Worm (Caenorhabditis elegans) whole organism, L2 larva: Measurements from ENCODE around the gene Y49F6C.2.
A peak's percentile ranks its signal among the peaks of the same experiment; 100 is the strongest.

Source experiments
- C34F6.9 ChIP-seq: fragments of 150-350 bp; optimal IDR thresholded peaks from 2 replicates; lab custom pipeline; 2014; ENCODE audit warnings: missing biosample characterization, missing genetic modification characterization
- F13H6.1 ChIP-seq: sonication (generic microtip); optimal IDR thresholded peaks from 2 replicates; lab custom pipeline; 2016; ENCODE audit warnings: missing genetic modification characterization, missing compliant biosample characterization
- R02D3.7 ChIP-seq: fragments of 150-350 bp; optimal IDR thresholded peaks from 2 replicates; lab custom pipeline; 2014; ENCODE audit warnings: missing biosample characterization, missing genetic modification characterization
- Y55F3AM.14 ChIP-seq: fragments of 200-800 bp; sonication (Bioruptor generic); optimal IDR thresholded peaks from 2 replicates; lab custom pipeline; 2018; ENCODE audit warnings: mild to moderate bottlenecking, missing genetic modification characterization, missing compliant biosample characterization
- ZK546.5 ChIP-seq: sonication (generic microtip); optimal IDR thresholded peaks from 2 replicates; lab custom pipeline; 2017; ENCODE audit warnings: missing biosample characterization, missing genetic modification characterization
- alr-1 ChIP-seq: fragments of 150-350 bp; optimal IDR thresholded peaks from 2 replicates; lab custom pipeline; 2014; ENCODE audit warnings: missing biosample characterization, missing genetic modification characterization
- ama-1 ChIP-seq: fragments of 150-350 bp; optimal IDR thresholded peaks from 2 replicates; lab custom pipeline; 2018; ENCODE audit warnings: inconsistent platforms
- blmp-1 ChIP-seq: sonication (generic microtip); optimal IDR thresholded peaks from 2 replicates; lab custom pipeline; 2017; ENCODE audit warnings: missing genetic modification characterization, mild to moderate bottlenecking, missing compliant biosample characterization, antibody characterized with exemption, moderate library complexity; ENCODE audit not compliant: insufficient read depth
- ceh-16 ChIP-seq: fragments of 150-350 bp; optimal IDR thresholded peaks from 2 replicates; lab custom pipeline; 2014; ENCODE audit warnings: missing biosample characterization, missing genetic modification characterization
- ceh-82 ChIP-seq: fragments of 150-350 bp; optimal IDR thresholded peaks from 2 replicates; lab custom pipeline; 2014; ENCODE audit warnings: missing biosample characterization, missing genetic modification characterization
- crh-2 ChIP-seq: sonication (generic microtip); optimal IDR thresholded peaks from 2 replicates; lab custom pipeline; 2017; ENCODE audit warnings: missing biosample characterization, missing genetic modification characterization
- dmd-4 ChIP-seq: sonication (generic microtip); optimal IDR thresholded peaks from 2 replicates; lab custom pipeline; 2017; ENCODE audit warnings: missing biosample characterization, missing genetic modification characterization
- egl-27 ChIP-seq: sonication (generic microtip); optimal IDR thresholded peaks from 3 replicates; lab custom pipeline; 2017; ENCODE audit warnings: missing biosample characterization, missing genetic modification reagents, missing genetic modification characterization
- elt-1 ChIP-seq: fragments of 150-350 bp; optimal IDR thresholded peaks from 2 replicates; lab custom pipeline; 2014; ENCODE audit warnings: missing biosample characterization, missing genetic modification characterization
- elt-3 ChIP-seq: sonication (generic microtip); optimal IDR thresholded peaks from 2 replicates; lab custom pipeline; 2017; ENCODE audit warnings: missing biosample characterization, missing genetic modification characterization
- fos-1 ChIP-seq: fragments of 150-350 bp; optimal IDR thresholded peaks from 2 replicates; lab custom pipeline; 2014; ENCODE audit warnings: missing biosample characterization, missing genetic modification characterization
- lin-11 ChIP-seq: fragments of 150-350 bp; sonication (generic microtip); optimal IDR thresholded peaks from 2 replicates; lab custom pipeline; 2014; ENCODE audit warnings: missing biosample characterization, missing genetic modification characterization, inconsistent platforms, mixed read lengths
- lin-39 ChIP-seq: fragments of 150-350 bp; optimal IDR thresholded peaks from 2 replicates; lab custom pipeline; 2014; ENCODE audit warnings: missing biosample characterization, missing genetic modification reagents, missing genetic modification characterization
- lsy-2 ChIP-seq, 2 experiments: fragments of 150-350 bp in 1 of 2; sonication (generic microtip) in 1 of 2; optimal IDR thresholded peaks; 2 replicates each; lab custom pipeline; 2014 to 2017; ENCODE audit warnings: missing biosample characterization in 2 of 2, missing genetic modification characterization in 2 of 2
- mab-5 ChIP-seq: fragments of 150-350 bp; optimal IDR thresholded peaks from 2 replicates; lab custom pipeline; 2014; ENCODE audit warnings: missing biosample characterization, missing genetic modification characterization
- mbf-1 ChIP-seq: sonication (generic microtip); optimal IDR thresholded peaks from 2 replicates; lab custom pipeline; 2017; ENCODE audit warnings: missing biosample characterization, missing genetic modification characterization
- mdl-1 ChIP-seq, 2 experiments: fragments of 150-350 bp in 1 of 2; sonication (generic microtip) in 1 of 2; optimal IDR thresholded peaks; 2 replicates each; lab custom pipeline; 2017; ENCODE audit warnings: missing biosample characterization in 2 of 2, missing genetic modification characterization in 2 of 2
- nhr-10 ChIP-seq: sonication (generic microtip); optimal IDR thresholded peaks from 2 replicates; lab custom pipeline; 2017; ENCODE audit warnings: missing biosample characterization, missing genetic modification characterization
- nhr-11 ChIP-seq: fragments of 150-350 bp; optimal IDR thresholded peaks from 2 replicates; lab custom pipeline; 2014; ENCODE audit warnings: missing biosample characterization, missing genetic modification characterization
- nhr-12 ChIP-seq: fragments of 150-350 bp; optimal IDR thresholded peaks from 2 replicates; lab custom pipeline; 2014; ENCODE audit warnings: missing biosample characterization, missing genetic modification characterization
- nhr-129 ChIP-seq: fragments of 150-350 bp; optimal IDR thresholded peaks from 2 replicates; lab custom pipeline; 2014; ENCODE audit warnings: missing biosample characterization, missing genetic modification characterization
- nhr-23 ChIP-seq: fragments of 150-350 bp; optimal IDR thresholded peaks from 2 replicates; lab custom pipeline; 2014; ENCODE audit warnings: missing biosample characterization, missing genetic modification reagents, missing genetic modification characterization
- nhr-237 ChIP-seq: fragments of 150-350 bp; optimal IDR thresholded peaks from 2 replicates; lab custom pipeline; 2014; ENCODE audit warnings: missing biosample characterization, missing genetic modification characterization
- nhr-25 ChIP-seq: fragments of 150-350 bp; sonication (generic microtip); optimal IDR thresholded peaks from 3 replicates; lab custom pipeline; 2014; ENCODE audit warnings: missing biosample characterization, missing genetic modification characterization
- nhr-6 ChIP-seq: fragments of 150-350 bp; optimal IDR thresholded peaks from 2 replicates; lab custom pipeline; 2014; ENCODE audit warnings: missing biosample characterization, missing genetic modification characterization
- nhr-77 ChIP-seq: fragments of 150-350 bp; optimal IDR thresholded peaks from 2 replicates; lab custom pipeline; 2014; ENCODE audit warnings: missing biosample characterization, missing genetic modification characterization
- peb-1 ChIP-seq: fragments of 150-350 bp; optimal IDR thresholded peaks from 2 replicates; lab custom pipeline; 2014; ENCODE audit warnings: missing biosample characterization, missing genetic modification characterization
- skn-1 ChIP-seq: sonication (generic microtip); optimal IDR thresholded peaks from 2 replicates; lab custom pipeline; 2017; ENCODE audit warnings: missing biosample characterization, missing genetic modification characterization
- sma-3 ChIP-seq: sonication (generic microtip); optimal IDR thresholded peaks from 2 replicates; lab custom pipeline; 2016; ENCODE audit warnings: missing genetic modification reagents, missing genetic modification characterization, missing compliant biosample characterization
- sma-9 ChIP-seq, 2 experiments: fragments of 150-350 bp in 1 of 2; sonication (generic microtip) in 1 of 2; optimal IDR thresholded peaks; 2 replicates each; lab custom pipeline; 2014 to 2016; ENCODE audit warnings: missing genetic modification characterization in 2 of 2, mild to moderate bottlenecking in 1 of 2, missing biosample characterization in 1 of 2, missing compliant biosample characterization in 1 of 2, missing genetic modification reagents in 1 of 2, moderate library complexity in 1 of 2
- snpc-4 ChIP-seq: fragments of 150-350 bp; optimal IDR thresholded peaks from 2 replicates; lab custom pipeline; 2014; ENCODE audit warnings: missing biosample characterization, missing genetic modification characterization
- unc-39 ChIP-seq: fragments of 150-350 bp; optimal IDR thresholded peaks from 2 replicates; lab custom pipeline; 2014; ENCODE audit warnings: missing biosample characterization, missing genetic modification characterization
- unc-55 ChIP-seq: fragments of 150-350 bp; sonication (generic microtip); optimal IDR thresholded peaks from 3 replicates; lab custom pipeline; 2014; ENCODE audit warnings: missing biosample characterization, missing genetic modification reagents, missing genetic modification characterization
- unc-62 ChIP-seq: fragments of 150-350 bp; optimal IDR thresholded peaks from 2 replicates; lab custom pipeline; 2014; ENCODE audit warnings: missing biosample characterization, missing genetic modification reagents, missing genetic modification characterization
- zag-1 ChIP-seq: fragments of 150-350 bp; optimal IDR thresholded peaks from 2 replicates; lab custom pipeline; 2014; ENCODE audit warnings: missing biosample characterization, missing genetic modification characterization
- ztf-1 ChIP-seq: fragments of 200-800 bp; sonication (Bioruptor generic); conservative IDR thresholded peaks from 2 replicates; pipeline ENCODE4 v1.3.6; 2022; ENCODE audit warnings: missing genetic modification characterization, missing compliant biosample characterization
- ztf-11 ChIP-seq: sonication (generic microtip); optimal IDR thresholded peaks from 2 replicates; lab custom pipeline; 2017; ENCODE audit warnings: missing biosample characterization, missing genetic modification characterization
- ztf-4 ChIP-seq: fragments of 150-350 bp; optimal IDR thresholded peaks from 2 replicates; lab custom pipeline; 2014; ENCODE audit warnings: missing biosample characterization, missing genetic modification characterization

Gene Y49F6C.2

ce11 chrII:3416528-3416927 lies 38.2 kb downstream of the Y49F6C.2 start, which contains the start of gene nep-6:
TSS of gene nep-6 (plus strand) at chrII:3416828.
- TF ChIP-seq lin-11 (tag; lab: Kevin White, UChicago), result no peak
- TF ChIP-seq ZK546.5 (tag; lab: Kevin White, UChicago), result no peak
- no peak for TF ChIP-seq fos-1 (tag; lab: Kevin White, UChicago)
- no peak for TF ChIP-seq Y55F3AM.14 (GFP tag; lab: Kevin White, UChicago)
- no peak for TF ChIP-seq blmp-1 (tag; lab: Kevin White, UChicago)
- TF ChIP-seq lin-39 (tag; lab: Kevin White, UChicago), result no peak
- TF ChIP-seq nhr-77 (tag; lab: Kevin White, UChicago), result no peak
- TF ChIP-seq dmd-4, result no peak
- TF ChIP-seq nhr-6 (tag; lab: Kevin White, UChicago), result no peak

- TF ChIP-seq ZK546.5 (tag; lab: Kevin White, UChicago) (no peak), nhr-77 (tag; lab: Kevin White, UChicago) (no peak), Y55F3AM.14 (GFP tag; lab: Kevin White, UChicago) (no peak), mbf-1 (tag; lab: Kevin White, UChicago) (no peak), ceh-82 (tag; lab: Kevin White, UChicago) (no peak), lin-11 (tag; lab: Kevin White, UChicago) (no peak), sma-9 (GFP tag; optimal IDR thresholded peaks at IDR 0.05; lab: Kevin White, UChicago) (no peak), sma-9 (tag; optimal IDR thresholded peaks at IDR 0.05; lab: Kevin White, UChicago) (no peak), ztf-4 (no peak), alr-1 (no peak)
Measured at ce11 chrII:3422938-3423337, 44.6 kb downstream of the Y49F6C.2 start.

ce11 chrII:3425433-3425832 lies 47.1 kb downstream of the Y49F6C.2 start, which contains the start of gene nep-11:
TSS of gene nep-11 (minus strand) at chrII:3425533.
- TF ChIP-seq unc-55 (GFP tag; lab: Kevin White, UChicago), result no peak
- TF ChIP-seq ZK546.5 (tag; lab: Kevin White, UChicago), result no peak
- TF ChIP-seq mab-5 (tag; lab: Kevin White, UChicago), result no peak
- TF ChIP-seq nhr-12, result no peak
- no peak for TF ChIP-seq ceh-16 (tag; lab: Kevin White, UChicago)
- TF ChIP-seq ceh-82 (tag; lab: Kevin White, UChicago), result no peak
- TF ChIP-seq F13H6.1, result no peak
- TF ChIP-seq mdl-1 (tag; optimal IDR thresholded peaks at IDR 0.05; lab: Kevin White, UChicago), result no peak

- TF ChIP-seq elt-1 (tag; lab: Kevin White, UChicago) (no peak), Y55F3AM.14 (GFP tag; lab: Kevin White, UChicago) (no peak), snpc-4 (tag; lab: Kevin White, UChicago) (peak; percentile 12), sma-3 (no peak), ceh-16 (tag; lab: Kevin White, UChicago) (no peak), mab-5 (tag; lab: Kevin White, UChicago) (no peak), lin-11 (tag; lab: Kevin White, UChicago) (peak; percentile 66), mbf-1 (tag; lab: Kevin White, UChicago) (no peak), sma-9 (GFP tag; optimal IDR thresholded peaks at IDR 0.05; lab: Kevin White, UChicago) (no peak), sma-9 (tag; optimal IDR thresholded peaks at IDR 0.05; lab: Kevin White, UChicago) (no peak), alr-1 (no peak), ztf-4 (no peak), nhr-11 (tag; lab: Kevin White, UChicago) (no peak), F13H6.1 (peak; percentile 1), zag-1 (tag; lab: Kevin White, UChicago) (peak; percentile 9), unc-62 (GFP tag; lab: Kevin White, UChicago) (no peak), nhr-77 (tag; lab: Kevin White, UChicago) (no peak), nhr-10 (tag; lab: Kevin White, UChicago) (no peak), skn-1 (tag; lab: Kevin White, UChicago) (no peak), ZK546.5 (tag; lab: Kevin White, UChicago) (no peak), nhr-237 (tag; lab: Kevin White, UChicago) (no peak), R02D3.7 (tag; lab: Kevin White, UChicago) (no peak), nhr-25 (tag; lab: Kevin White, UChicago) (no peak), ceh-82 (tag; lab: Kevin White, UChicago) (no peak), peb-1 (no peak), nhr-129 (tag; lab: Kevin White, UChicago) (peak; percentile 22), ztf-11 (tag; lab: Kevin White, UChicago) (no peak), C34F6.9 (tag; lab: Kevin White, UChicago) (peak; percentile 56), ama-1 (lab: Kevin White, UChicago) (no peak), ztf-1 (GFP tag; lab: Robert Waterston, UW) (no peak), lsy-2 (tag; optimal IDR thresholded peaks at IDR 0.05; lab: Kevin White, UChicago) (peak in 1 of 2 experiments; percentile 49), mdl-1 (tag; optimal IDR thresholded peaks at IDR 0.05; lab: Kevin White, UChicago) (peak in 1 of 2 experiments; percentile 51), egl-27 (tag; lab: Kevin White, UChicago) (no peak), crh-2 (tag; lab: Kevin White, UChicago) (peak; percentile 0), elt-3 (no peak), fos-1 (tag; lab: Kevin White, UChicago) (no peak), nhr-12 (no peak), nhr-6 (tag; lab: Kevin White, UChicago) (no peak), unc-39 (tag; lab: Kevin White, UChicago) (no peak), nhr-23 (no peak), unc-55 (GFP tag; lab: Kevin White, UChicago) (peak; percentile 73), dmd-4 (no peak)
Measured at ce11 chrII:3428158-3428704, 49.9 kb downstream of the Y49F6C.2 start.
